Worm (Caenorhabditis elegans) whole organism, L4/young adult: ENCODE measurements around the gene hpo-33.

ENCODE experiments used
- W03F9.2 ChIP-seq: fragments of 150-350 bp; optimal IDR thresholded peaks from 2 replicates; lab custom pipeline; 2014; ENCODE audit warnings: missing biosample characterization, missing genetic modification characterization
- dao-5 ChIP-seq: sonication (generic microtip); optimal IDR thresholded peaks from 2 replicates; lab custom pipeline; 2016; ENCODE audit warnings: missing genotype, missing genetic modification characterization, moderate library complexity, missing compliant biosample characterization
- him-1 ChIP-seq: sonication (generic microtip); optimal IDR thresholded peaks from 2 replicates; lab custom pipeline; 2016; ENCODE audit warnings: missing genotype, missing genetic modification reagents, missing genetic modification characterization, missing compliant biosample characterization

hpo-33 gene

ce11 chrV:17026289-17026688, 16.1 kb upstream of the hpo-33 start, which contains the start of gene F49H6.15:
Gene F49H6.15, minus strand, starts transcription at chrV:17026389.
- TF ChIP-seq W03F9.2 (tag; lab: Kevin White, UChicago) = no peak
- TF ChIP-seq dao-5 (tag; lab: Kevin White, UChicago) = no peak
- TF ChIP-seq him-1 (tag; lab: Kevin White, UChicago) = no peak

- TF ChIP-seq him-1 (tag; lab: Kevin White, UChicago) = no peak
- no peak for TF ChIP-seq dao-5 (tag; lab: Kevin White, UChicago)
- TF ChIP-seq W03F9.2 (tag; lab: Kevin White, UChicago) = no peak
Measured at ce11 chrV:17030430-17030829, 11.9 kb upstream of the hpo-33 start.

- TF ChIP-seq dao-5 (tag; lab: Kevin White, UChicago) (no peak), W03F9.2 (tag; lab: Kevin White, UChicago) (no peak)
Measured at ce11 chrV:17035850-17036249, 6.5 kb upstream of the hpo-33 start, which contains the start of gene srz-94. Gene srz-94, minus strand, starts transcription at chrV:17035950.

- TF ChIP-seq W03F9.2 (tag; lab: Kevin White, UChicago) (no peak), him-1 (tag; lab: Kevin White, UChicago) (no peak), dao-5 (tag; lab: Kevin White, UChicago) (no peak)
Measured at ce11 chrV:17044500-17044899, 2.1 kb downstream of the hpo-33 start, which contains the start of gene F28B1.2. Gene F28B1.2, plus strand, starts transcription at chrV:17044800.

- TF ChIP-seq him-1 (tag; lab: Kevin White, UChicago) = no peak
- no peak for TF ChIP-seq dao-5 (tag; lab: Kevin White, UChicago)
- no peak for TF ChIP-seq W03F9.2 (tag; lab: Kevin White, UChicago)
Measured at ce11 chrV:17059987-17060386, 17.6 kb downstream of the hpo-33 start, which contains the start of gene sri-66. Gene sri-66, plus strand, starts transcription at chrV:17060287.

- TF ChIP-seq W03F9.2 (tag; lab: Kevin White, UChicago) (no peak), him-1 (tag; lab: Kevin White, UChicago) (no peak), dao-5 (tag; lab: Kevin White, UChicago) (no peak)
Measured at ce11 chrV:17061585-17061984, 19.2 kb downstream of the hpo-33 start, which contains the start of gene F28B1.9. Gene F28B1.9, plus strand, starts transcription at chrV:17061885.

- TF ChIP-seq W03F9.2 (tag; lab: Kevin White, UChicago) (no peak), dao-5 (tag; lab: Kevin White, UChicago) (no peak), him-1 (tag; lab: Kevin White, UChicago) (no peak)
Measured at ce11 chrV:17064676-17065075, 22.3 kb downstream of the hpo-33 start, which contains the start of gene srh-255. Gene srh-255, plus strand, starts transcription at chrV:17064976.

- TF ChIP-seq him-1 (tag; lab: Kevin White, UChicago) (no peak), dao-5 (tag; lab: Kevin White, UChicago) (no peak), W03F9.2 (tag; lab: Kevin White, UChicago) (no peak)
Measured at ce11 chrV:17066634-17067033, 24.3 kb downstream of the hpo-33 start.

ce11 chrV:17068839-17069238, 26.5 kb downstream of the hpo-33 start, which contains the start of gene T05E12.8:
Gene T05E12.8, plus strand, starts transcription at chrV:17069139.
- TF ChIP-seq him-1 (tag; lab: Kevin White, UChicago) (no peak), W03F9.2 (tag; lab: Kevin White, UChicago) (no peak), dao-5 (tag; lab: Kevin White, UChicago) (no peak)

- no peak for TF ChIP-seq him-1 (tag; lab: Kevin White, UChicago)
- TF ChIP-seq W03F9.2 (tag; lab: Kevin White, UChicago) = no peak
- TF ChIP-seq dao-5 (tag; lab: Kevin White, UChicago) = no peak
Measured at ce11 chrV:17071578-17071977, 29.2 kb downstream of the hpo-33 start, which contains the start of gene srbc-14. Gene srbc-14, minus strand, starts transcription at chrV:17071678.

ce11 chrV:17075900-17076299, 33.5 kb downstream of the hpo-33 start, which contains the start of gene str-125:
Gene str-125, minus strand, starts transcription at chrV:17076000.
- TF ChIP-seq dao-5 (tag; lab: Kevin White, UChicago) (no peak), him-1 (tag; lab: Kevin White, UChicago) (no peak), W03F9.2 (tag; lab: Kevin White, UChicago) (no peak)

ce11 chrV:17077889-17078288, 35.5 kb downstream of the hpo-33 start, which contains the start of gene T05E12.3:
Gene T05E12.3, minus strand, starts transcription at chrV:17077989.
- no peak for TF ChIP-seq him-1 (tag; lab: Kevin White, UChicago)
- TF ChIP-seq dao-5 (tag; lab: Kevin White, UChicago) = no peak
- TF ChIP-seq W03F9.2 (tag; lab: Kevin White, UChicago) = no peak

ce11 chrV:17079795-17080194, 37.4 kb downstream of the hpo-33 start, which contains the start of gene srw-20:
Gene srw-20, minus strand, starts transcription at chrV:17079895.
- no peak for TF ChIP-seq W03F9.2 (tag; lab: Kevin White, UChicago)
- no peak for TF ChIP-seq dao-5 (tag; lab: Kevin White, UChicago)
- no peak for TF ChIP-seq him-1 (tag; lab: Kevin White, UChicago)

ce11 chrV:17082718-17083117, 40.4 kb downstream of the hpo-33 start, which contains the start of gene T05E12.9:
Gene T05E12.9, minus strand, starts transcription at chrV:17082818.
- no peak for TF ChIP-seq him-1 (tag; lab: Kevin White, UChicago)
- no peak for TF ChIP-seq dao-5 (tag; lab: Kevin White, UChicago)
- no peak for TF ChIP-seq W03F9.2 (tag; lab: Kevin White, UChicago)
